Worm (Caenorhabditis elegans) whole organism, young adult: Measurements from ENCODE around the gene F40G9.5.

Source experiments
- B0336.3 ChIP-seq: fragments of 200-800 bp; sonication (Bioruptor generic); IDR thresholded peaks from 2 replicates; pipeline ENCODE4 v1.3.6; 2022; ENCODE audit warnings: missing genetic modification characterization, missing compliant biosample characterization
- D2030.7 ChIP-seq: fragments of 200-800 bp; sonication (Bioruptor generic); IDR thresholded peaks from 2 replicates; pipeline ENCODE4 v1.3.6; 2022; ENCODE audit warnings: missing genetic modification reagents, missing genetic modification characterization, missing compliant biosample characterization
- F10E7.11 ChIP-seq: sonication (generic microtip); optimal IDR thresholded peaks from 2 replicates; lab custom pipeline; 2017; ENCODE audit warnings: mild to moderate bottlenecking, missing genetic modification characterization, moderate library complexity, missing compliant biosample characterization
- F39B2.1 ChIP-seq: fragments of 200-800 bp; sonication (Bioruptor generic); IDR thresholded peaks from 2 replicates; pipeline ENCODE4 v1.3.6; 2022; ENCODE audit warnings: missing genetic modification reagents, missing genetic modification characterization, missing compliant biosample characterization
- Y53G8AR.9 ChIP-seq: fragments of 200-800 bp; sonication (Bioruptor generic); conservative IDR thresholded peaks from 2 replicates; pipeline ENCODE4 v1.3.6; 2022; ENCODE audit warnings: missing genetic modification reagents, missing genetic modification characterization, missing compliant biosample characterization
- Y56A3A.18 ChIP-seq: fragments of 200-800 bp; sonication (Bioruptor generic); IDR thresholded peaks from 2 replicates; pipeline ENCODE4 v1.3.6; 2022; ENCODE audit warnings: missing genetic modification reagents, missing genetic modification characterization, missing compliant biosample characterization
- ama-1 ChIP-seq, 3 experiments: fragments of 150-350 bp in 1 of 3; sonication (generic microtip) in 2 of 3; optimal IDR thresholded peaks; 2 replicates each; lab custom pipeline; 2014 to 2018; ENCODE audit warnings: missing biosample characterization in 2 of 3, missing genetic modification characterization in 2 of 3, missing genetic modification reagents in 2 of 3
- aptf-2 ChIP-seq: fragments of 200-800 bp; sonication (Bioruptor generic); conservative IDR thresholded peaks from 2 replicates; pipeline ENCODE4 v1.3.6; 2022; ENCODE audit warnings: missing genetic modification reagents, missing genetic modification characterization, missing compliant biosample characterization
- aptf-3 ChIP-seq: fragments of 200-800 bp; sonication (Bioruptor generic); IDR thresholded peaks from 2 replicates; pipeline ENCODE4 v1.3.6; 2022; ENCODE audit warnings: missing genetic modification characterization, missing compliant biosample characterization
- athp-1 ChIP-seq: sonication (generic microtip); optimal IDR thresholded peaks from 2 replicates; lab custom pipeline; 2017; ENCODE audit warnings: mild to moderate bottlenecking, missing genetic modification characterization, missing compliant biosample characterization
- attf-6 ChIP-seq: fragments of 200-800 bp; sonication (Bioruptor generic); IDR thresholded peaks from 2 replicates; pipeline ENCODE4 v1.3.6; 2022; ENCODE audit warnings: missing genetic modification reagents, missing genetic modification characterization, missing compliant biosample characterization
- ccch-3 ChIP-seq: fragments of 200-800 bp; sonication (Bioruptor generic); optimal IDR thresholded peaks from 2 replicates; lab custom pipeline; 2018; ENCODE audit warnings: mild to moderate bottlenecking, missing genetic modification characterization, missing compliant biosample characterization
- cebp-1 ChIP-seq, 2 experiments: fragments of 200-800 bp in 1 of 2; sonication (Bioruptor generic) in 1 of 2; sonication (generic microtip) in 1 of 2; IDR thresholded peaks in 1 of 2; optimal IDR thresholded peaks in 1 of 2; 2 replicates each; pipeline versions ENCODE4 v1.3.6 to Lab custom; 2017 to 2022; ENCODE audit warnings: missing compliant biosample characterization in 2 of 2, missing genetic modification characterization in 2 of 2, mild to moderate bottlenecking in 1 of 2, missing genetic modification reagents in 1 of 2, moderate library complexity in 1 of 2
- chd-7 ChIP-seq: sonication (generic microtip); optimal IDR thresholded peaks from 2 replicates; lab custom pipeline; 2016; ENCODE audit warnings: mild to moderate bottlenecking, missing genetic modification characterization, moderate library complexity, missing compliant biosample characterization
- die-1 ChIP-seq: sonication (generic microtip); optimal IDR thresholded peaks from 2 replicates; lab custom pipeline; 2016; ENCODE audit warnings: missing genotype, mild to moderate bottlenecking, missing genetic modification characterization, missing compliant biosample characterization
- egl-44 ChIP-seq: fragments of 200-800 bp; sonication (Bioruptor generic); IDR thresholded peaks from 2 replicates; pipeline ENCODE4 v1.3.6; 2022; ENCODE audit warnings: missing genetic modification reagents, missing genetic modification characterization, missing compliant biosample characterization
- hlh-12 ChIP-seq: sonication (generic microtip); optimal IDR thresholded peaks from 2 replicates; lab custom pipeline; 2016; ENCODE audit warnings: missing genetic modification characterization, missing compliant biosample characterization
- hmg-1.2 ChIP-seq: fragments of 200-800 bp; sonication (Bioruptor generic); IDR thresholded peaks from 2 replicates; pipeline ENCODE4 v1.3.6; 2022; ENCODE audit warnings: missing genetic modification reagents, missing genetic modification characterization, missing compliant biosample characterization
- hmg-20 ChIP-seq: fragments of 200-800 bp; sonication (Bioruptor generic); IDR thresholded peaks from 2 replicates; pipeline ENCODE4 v1.3.6; 2022; ENCODE audit warnings: missing genetic modification reagents, missing genetic modification characterization, missing compliant biosample characterization
- lag-1 ChIP-seq: fragments of 200-800 bp; sonication (Bioruptor generic); IDR thresholded peaks from 2 replicates; pipeline ENCODE4 v1.3.6; 2022; ENCODE audit warnings: missing genetic modification reagents, missing genetic modification characterization, missing compliant biosample characterization
- lin-40 ChIP-seq: sonication (generic microtip); optimal IDR thresholded peaks from 2 replicates; lab custom pipeline; 2016; ENCODE audit warnings: missing genetic modification characterization, mild to moderate bottlenecking, missing compliant biosample characterization, missing genotype, missing genetic modification reagents
- lin-54 ChIP-seq: fragments of 200-800 bp; sonication (Bioruptor generic); optimal IDR thresholded peaks from 2 replicates; lab custom pipeline; 2018; ENCODE audit warnings: mild to moderate bottlenecking, missing genetic modification characterization, missing compliant biosample characterization
- lir-1 ChIP-seq: fragments of 200-800 bp; sonication (Bioruptor generic); conservative IDR thresholded peaks from 2 replicates; pipeline ENCODE4 v1.3.6; 2022; ENCODE audit warnings: missing genetic modification reagents, missing genetic modification characterization, missing compliant biosample characterization
- lsl-1 ChIP-seq: fragments of 200-800 bp; sonication (Bioruptor generic); optimal IDR thresholded peaks from 2 replicates; lab custom pipeline; 2018; ENCODE audit warnings: mild to moderate bottlenecking, missing genetic modification characterization, moderate library complexity, missing compliant biosample characterization
- madf-3 ChIP-seq: fragments of 200-800 bp; sonication (Bioruptor generic); IDR thresholded peaks from 2 replicates; pipeline ENCODE4 v1.3.6; 2022; ENCODE audit warnings: missing genetic modification reagents, missing genetic modification characterization, missing compliant biosample characterization
- mes-4 ChIP-seq: sonication (generic microtip); optimal IDR thresholded peaks from 2 replicates; lab custom pipeline; 2016; ENCODE audit warnings: missing genotype, missing genetic modification characterization, missing compliant biosample characterization
- nhr-27 ChIP-seq: fragments of 200-800 bp; sonication (Bioruptor generic); optimal IDR thresholded peaks from 2 replicates; lab custom pipeline; 2018; ENCODE audit warnings: mild to moderate bottlenecking, missing genetic modification characterization, moderate library complexity, missing compliant biosample characterization
- nhr-80 ChIP-seq: sonication (generic microtip); optimal IDR thresholded peaks from 2 replicates; lab custom pipeline; 2016; ENCODE audit warnings: missing genetic modification characterization, missing compliant biosample characterization
- pbrm-1 ChIP-seq: fragments of 200-800 bp; sonication (Bioruptor generic); IDR thresholded peaks from 2 replicates; pipeline ENCODE4 v1.3.6; 2022; ENCODE audit warnings: missing genetic modification reagents, missing genetic modification characterization, missing compliant biosample characterization
- pha-4 ChIP-seq: fragments of 150-350 bp; sonication (generic microtip); optimal IDR thresholded peaks from 2 replicates; lab custom pipeline; 2014; ENCODE audit warnings: missing biosample characterization, missing genetic modification reagents, missing genetic modification characterization
- repo-1 ChIP-seq: sonication (generic microtip); optimal IDR thresholded peaks from 2 replicates; lab custom pipeline; 2017; ENCODE audit warnings: mild to moderate bottlenecking, missing genetic modification characterization, missing compliant biosample characterization
- rpc-1 ChIP-seq, 2 experiments: fragments of 150-350 bp in 1 of 2; sonication (generic microtip) in 1 of 2; optimal IDR thresholded peaks; 2 replicates each; lab custom pipeline; 2014 to 2018; ENCODE audit warnings: missing biosample characterization in 1 of 2, missing genetic modification characterization in 1 of 2, missing genetic modification reagents in 1 of 2, missing genotype in 1 of 2
- snpc-1.1 ChIP-seq: sonication (generic microtip); optimal IDR thresholded peaks from 2 replicates; lab custom pipeline; 2017; ENCODE audit warnings: missing genetic modification characterization, mild to moderate bottlenecking, missing compliant biosample characterization, antibody characterized with exemption, moderate library complexity, missing genotype, missing genetic modification reagents; ENCODE audit not compliant: insufficient read depth
- snpc-3.4 ChIP-seq: sonication (generic microtip); optimal IDR thresholded peaks from 2 replicates; lab custom pipeline; 2017; ENCODE audit warnings: missing genetic modification characterization, mild to moderate bottlenecking, missing compliant biosample characterization, antibody characterized with exemption, moderate library complexity, missing genotype, missing genetic modification reagents
- snpc-4 ChIP-seq, 5 experiments: fragments of 150-350 bp in 1 of 5; sonication (generic microtip) in 4 of 5; optimal IDR thresholded peaks; 2 replicates each; lab custom pipeline; 2014 to 2018; ENCODE audit warnings: missing genetic modification characterization in 5 of 5, missing biosample characterization in 3 of 5, antibody characterized with exemption in 2 of 5, mild to moderate bottlenecking in 2 of 5, missing compliant biosample characterization in 2 of 5, missing genotype in 2 of 5, moderate library complexity in 2 of 5, missing genetic modification reagents in 1 of 5
- zfh-2 ChIP-seq: fragments of 200-800 bp; sonication (Bioruptor generic); conservative IDR thresholded peaks from 2 replicates; pipeline ENCODE4 v1.3.6; 2022; ENCODE audit warnings: missing genetic modification reagents, missing genetic modification characterization, missing compliant biosample characterization
- zim-3 ChIP-seq: sonication (generic microtip); optimal IDR thresholded peaks from 2 replicates; lab custom pipeline; 2017; ENCODE audit warnings: mild to moderate bottlenecking, missing genetic modification characterization, moderate library complexity, missing compliant biosample characterization
- ztf-25 ChIP-seq: fragments of 200-800 bp; sonication (Bioruptor generic); IDR thresholded peaks from 2 replicates; pipeline ENCODE4 v1.3.6; 2022; ENCODE audit warnings: missing genetic modification reagents, missing genetic modification characterization, missing compliant biosample characterization
- ztf-28 ChIP-seq: fragments of 200-800 bp; sonication (Bioruptor generic); IDR thresholded peaks from 2 replicates; pipeline ENCODE4 v1.3.6; 2022; ENCODE audit warnings: missing genetic modification reagents, missing genetic modification characterization, missing compliant biosample characterization
- ztf-6 ChIP-seq: fragments of 200-800 bp; sonication (Bioruptor generic); IDR thresholded peaks from 2 replicates; pipeline ENCODE4 v1.3.6; 2022; ENCODE audit warnings: missing genetic modification reagents, missing genetic modification characterization, missing compliant biosample characterization

F40G9.5 gene

DNA sequence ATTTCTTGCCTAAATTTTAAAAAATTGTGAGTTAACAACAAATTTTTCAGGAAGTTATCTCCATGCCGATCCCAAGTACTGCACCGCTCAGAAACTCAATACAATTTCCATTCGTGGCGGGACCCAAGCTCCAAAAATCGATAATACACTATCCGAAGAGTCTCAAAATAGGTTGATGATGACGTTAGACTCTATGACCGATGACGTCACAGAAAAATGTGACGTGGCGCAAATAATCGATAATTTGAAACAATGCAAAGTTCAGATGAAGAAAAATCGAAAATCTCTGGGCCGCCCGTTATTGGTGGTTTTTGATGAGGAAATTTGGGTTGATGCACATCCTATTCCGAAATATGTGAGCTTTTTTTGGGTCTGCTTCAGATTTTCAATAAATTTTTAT, 3.3 kb downstream of the F40G9.5 start:
- TF ChIP-seq aptf-2 (GFP tag; lab: Robert Waterston, UW) = no peak
- TF ChIP-seq ztf-28 (GFP tag; lab: Robert Waterston, UW) = no peak
- no peak for TF ChIP-seq egl-44 (GFP tag; lab: Robert Waterston, UW)
- TF ChIP-seq F10E7.11 (tag; lab: Kevin White, UChicago) = no peak
- no peak for TF ChIP-seq zim-3 (tag; lab: Kevin White, UChicago)
- no peak for TF ChIP-seq zfh-2
- no peak for TF ChIP-seq ama-1 (optimal IDR thresholded peaks at IDR 0.05; lab: Kevin White, UChicago)
- TF ChIP-seq ama-1 (GFP tag; optimal IDR thresholded peaks at IDR 0.05; lab: Kevin White, UChicago) = no peak
- no peak for TF ChIP-seq aptf-3 (GFP tag; lab: Robert Waterston, UW)
- TF ChIP-seq repo-1 (tag; lab: Kevin White, UChicago) = no peak

DNA sequence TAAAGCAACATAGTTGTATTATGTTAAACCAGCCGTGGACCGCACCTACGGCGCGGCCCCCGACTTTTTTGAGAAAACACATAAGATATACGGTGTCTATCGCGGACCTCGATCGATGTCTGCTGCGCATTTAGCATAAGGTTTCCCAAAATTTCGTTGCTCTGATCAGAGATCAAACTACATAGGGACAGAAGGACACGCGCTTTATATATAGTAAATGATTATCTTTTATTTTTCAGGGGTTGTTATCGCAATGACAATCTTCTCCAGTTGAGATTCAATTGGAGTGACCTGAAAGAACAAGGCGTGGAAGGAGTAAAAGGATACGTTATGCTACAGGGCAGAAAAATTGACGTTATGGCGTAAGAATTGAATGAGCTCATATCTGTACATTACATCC, 4.8 kb downstream of the F40G9.5 start:
- TF ChIP-seq D2030.7 (GFP tag; lab: Robert Waterston, UW) (0 out of 2 replicates have a peak, but pooled peaks have one; percentile 13), pbrm-1 (GFP tag; lab: Robert Waterston, UW) (0 out of 2 replicates have a peak, but pooled peaks have one; percentile 32), Y56A3A.18 (GFP tag; lab: Robert Waterston, UW) (0 out of 2 replicates have a peak, but pooled peaks have one; percentile 8), snpc-1.1 (tag; lab: Kevin White, UChicago) (peak; percentile 75), hmg-1.2 (GFP tag; lab: Robert Waterston, UW) (peak; percentile 49), snpc-4 (GFP tag; optimal IDR thresholded peaks at IDR 0.05; lab: Kevin White, UChicago) (peak; percentile 32), snpc-4 (tag; optimal IDR thresholded peaks at IDR 0.05; lab: Kevin White, UChicago) (peak in 2 of 4 experiments; percentile 87 to 90), B0336.3 (0 out of 2 replicates have a peak, but pooled peaks have one; percentile 31), attf-6 (GFP tag; lab: Robert Waterston, UW) (peak; percentile 53; the same call in 1 of the 2 replicates)

DNA sequence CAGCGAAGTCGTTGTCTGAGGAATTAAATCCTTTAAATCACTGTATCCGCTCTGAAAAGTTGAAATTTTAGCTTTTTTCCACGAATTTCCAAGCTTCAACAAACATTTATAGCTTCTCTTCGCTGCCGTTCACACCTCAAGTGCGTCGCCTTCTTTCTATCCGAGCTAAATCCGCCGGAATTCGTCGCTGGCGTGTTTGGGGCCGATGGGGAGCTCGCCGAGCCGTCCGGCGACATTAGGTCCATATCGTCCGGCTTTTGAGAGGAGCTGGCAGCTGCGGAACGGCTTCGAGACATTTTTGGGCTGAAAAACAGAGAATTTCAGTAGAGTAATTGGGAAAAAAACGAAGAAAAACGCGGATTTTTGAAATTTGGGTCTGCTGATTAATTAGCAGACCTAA, 6.8 kb downstream of the F40G9.5 start, which contains the start of gene mxl-2:
TSS of gene mxl-2 (minus strand) at position 303 of the 400 bp plus-strand sequence.
- TF ChIP-seq chd-7 (tag; lab: Kevin White, UChicago) (no peak), hmg-20 (GFP tag; lab: Robert Waterston, UW) (no peak), zfh-2 (peak; percentile 68)

DNA sequence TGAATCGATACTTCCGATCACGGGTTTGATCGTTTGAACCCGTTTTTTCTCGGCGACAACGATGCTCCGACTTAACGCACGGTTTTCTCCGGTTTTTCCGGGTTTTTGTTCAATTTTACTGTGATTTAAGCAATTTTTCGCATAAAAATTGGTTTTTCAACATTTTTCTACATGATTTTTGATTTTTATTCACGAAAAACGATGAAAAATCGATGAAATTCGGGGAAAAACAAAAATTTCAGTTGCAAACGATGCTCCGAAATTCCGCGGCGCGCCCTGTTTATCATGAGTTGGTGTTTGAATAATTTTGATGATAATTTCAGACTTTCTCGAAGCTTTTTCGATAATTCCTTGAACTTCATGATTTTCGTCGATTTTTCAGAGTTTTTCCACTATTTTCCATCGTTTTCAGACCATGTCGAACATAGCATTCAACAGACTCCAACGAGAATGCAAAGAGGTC, 7.4 kb downstream of the F40G9.5 start, which contains the start of gene ubc-20:
TSS of gene ubc-20 (plus strand) at position 413 of the 463 bp plus-strand sequence.
- TF ChIP-seq pha-4 (no peak), madf-3 (no peak), lir-1 (GFP tag; lab: Robert Waterston, UW) (no peak), Y53G8AR.9 (no peak), snpc-4 (GFP tag; optimal IDR thresholded peaks at IDR 0.05; lab: Kevin White, UChicago) (no peak), snpc-4 (tag; optimal IDR thresholded peaks at IDR 0.05; lab: Kevin White, UChicago) (no peak), hlh-12 (no peak), lin-40 (tag; lab: Kevin White, UChicago) (no peak), pbrm-1 (GFP tag; lab: Robert Waterston, UW) (no peak), ztf-6 (GFP tag; lab: Robert Waterston, UW) (no peak), ztf-25 (GFP tag; lab: Robert Waterston, UW) (no peak), zfh-2 (no peak), Y56A3A.18 (GFP tag; lab: Robert Waterston, UW) (no peak), lag-1 (GFP tag; lab: Robert Waterston, UW) (no peak), snpc-3.4 (no peak), nhr-27 (tag; lab: Kevin White, UChicago) (no peak), lin-54 (GFP tag; lab: Kevin White, UChicago) (no peak), ccch-3 (GFP tag; lab: Kevin White, UChicago) (no peak), cebp-1 (GFP tag; IDR thresholded peaks at IDR 0.05; lab: Robert Waterston, UW) (no peak), cebp-1 (tag; optimal IDR thresholded peaks at IDR 0.05; lab: Kevin White, UChicago) (peak; percentile 14), mes-4 (no peak), F39B2.1 (GFP tag; lab: Robert Waterston, UW) (no peak), die-1 (no peak), ama-1 (optimal IDR thresholded peaks at IDR 0.05; lab: Kevin White, UChicago) (no peak), ama-1 (GFP tag; optimal IDR thresholded peaks at IDR 0.05; lab: Kevin White, UChicago) (no peak), rpc-1 (optimal IDR thresholded peaks at IDR 0.05; lab: Kevin White, UChicago) (no peak), rpc-1 (tag; optimal IDR thresholded peaks at IDR 0.05; lab: Kevin White, UChicago) (no peak), lsl-1 (GFP tag; lab: Kevin White, UChicago) (no peak), nhr-80 (peak; percentile 25), athp-1 (tag; lab: Kevin White, UChicago) (no peak)
